Worm (Caenorhabditis elegans) whole organism, L2 larva: Measurements from ENCODE around the gene skn-1.
A peak's percentile ranks its signal among the peaks of the same experiment; 100 is the strongest.

ENCODE experiments used
- R02D3.7 ChIP-seq: fragments of 150-350 bp; optimal IDR thresholded peaks from 2 replicates; lab custom pipeline; 2014; ENCODE audit warnings: missing biosample characterization, missing genetic modification characterization
- Y55F3AM.14 ChIP-seq: fragments of 200-800 bp; sonication (Bioruptor generic); optimal IDR thresholded peaks from 2 replicates; lab custom pipeline; 2018; ENCODE audit warnings: mild to moderate bottlenecking, missing genetic modification characterization, missing compliant biosample characterization
- ZK546.5 ChIP-seq: sonication (generic microtip); optimal IDR thresholded peaks from 2 replicates; lab custom pipeline; 2017; ENCODE audit warnings: missing biosample characterization, missing genetic modification characterization
- alr-1 ChIP-seq: fragments of 150-350 bp; optimal IDR thresholded peaks from 2 replicates; lab custom pipeline; 2014; ENCODE audit warnings: missing biosample characterization, missing genetic modification characterization
- ama-1 ChIP-seq: fragments of 150-350 bp; optimal IDR thresholded peaks from 2 replicates; lab custom pipeline; 2018; ENCODE audit warnings: inconsistent platforms
- blmp-1 ChIP-seq: sonication (generic microtip); optimal IDR thresholded peaks from 2 replicates; lab custom pipeline; 2017; ENCODE audit warnings: missing genetic modification characterization, mild to moderate bottlenecking, missing compliant biosample characterization, antibody characterized with exemption, moderate library complexity; ENCODE audit not compliant: insufficient read depth
- ceh-16 ChIP-seq: fragments of 150-350 bp; optimal IDR thresholded peaks from 2 replicates; lab custom pipeline; 2014; ENCODE audit warnings: missing biosample characterization, missing genetic modification characterization
- dmd-4 ChIP-seq: sonication (generic microtip); optimal IDR thresholded peaks from 2 replicates; lab custom pipeline; 2017; ENCODE audit warnings: missing biosample characterization, missing genetic modification characterization
- egl-27 ChIP-seq: sonication (generic microtip); optimal IDR thresholded peaks from 3 replicates; lab custom pipeline; 2017; ENCODE audit warnings: missing biosample characterization, missing genetic modification reagents, missing genetic modification characterization
- elt-3 ChIP-seq: sonication (generic microtip); optimal IDR thresholded peaks from 2 replicates; lab custom pipeline; 2017; ENCODE audit warnings: missing biosample characterization, missing genetic modification characterization
- lin-11 ChIP-seq: fragments of 150-350 bp; sonication (generic microtip); optimal IDR thresholded peaks from 2 replicates; lab custom pipeline; 2014; ENCODE audit warnings: missing biosample characterization, missing genetic modification characterization, inconsistent platforms, mixed read lengths
- lin-39 ChIP-seq: fragments of 150-350 bp; optimal IDR thresholded peaks from 2 replicates; lab custom pipeline; 2014; ENCODE audit warnings: missing biosample characterization, missing genetic modification reagents, missing genetic modification characterization
- mbf-1 ChIP-seq: sonication (generic microtip); optimal IDR thresholded peaks from 2 replicates; lab custom pipeline; 2017; ENCODE audit warnings: missing biosample characterization, missing genetic modification characterization
- mdl-1 ChIP-seq, 2 experiments: fragments of 150-350 bp in 1 of 2; sonication (generic microtip) in 1 of 2; optimal IDR thresholded peaks; 2 replicates each; lab custom pipeline; 2017; ENCODE audit warnings: missing biosample characterization in 2 of 2, missing genetic modification characterization in 2 of 2
- nhr-10 ChIP-seq: sonication (generic microtip); optimal IDR thresholded peaks from 2 replicates; lab custom pipeline; 2017; ENCODE audit warnings: missing biosample characterization, missing genetic modification characterization
- nhr-11 ChIP-seq: fragments of 150-350 bp; optimal IDR thresholded peaks from 2 replicates; lab custom pipeline; 2014; ENCODE audit warnings: missing biosample characterization, missing genetic modification characterization
- nhr-12 ChIP-seq: fragments of 150-350 bp; optimal IDR thresholded peaks from 2 replicates; lab custom pipeline; 2014; ENCODE audit warnings: missing biosample characterization, missing genetic modification characterization
- nhr-129 ChIP-seq: fragments of 150-350 bp; optimal IDR thresholded peaks from 2 replicates; lab custom pipeline; 2014; ENCODE audit warnings: missing biosample characterization, missing genetic modification characterization
- nhr-21 ChIP-seq: fragments of 150-350 bp; optimal IDR thresholded peaks from 2 replicates; lab custom pipeline; 2014; ENCODE audit warnings: missing biosample characterization, missing genetic modification characterization
- nhr-23 ChIP-seq: fragments of 150-350 bp; optimal IDR thresholded peaks from 2 replicates; lab custom pipeline; 2014; ENCODE audit warnings: missing biosample characterization, missing genetic modification reagents, missing genetic modification characterization
- nhr-25 ChIP-seq: fragments of 150-350 bp; sonication (generic microtip); optimal IDR thresholded peaks from 3 replicates; lab custom pipeline; 2014; ENCODE audit warnings: missing biosample characterization, missing genetic modification characterization
- skn-1 ChIP-seq: sonication (generic microtip); optimal IDR thresholded peaks from 2 replicates; lab custom pipeline; 2017; ENCODE audit warnings: missing biosample characterization, missing genetic modification characterization
- sma-9 ChIP-seq, 2 experiments: fragments of 150-350 bp in 1 of 2; sonication (generic microtip) in 1 of 2; optimal IDR thresholded peaks; 2 replicates each; lab custom pipeline; 2014 to 2016; ENCODE audit warnings: missing genetic modification characterization in 2 of 2, mild to moderate bottlenecking in 1 of 2, missing biosample characterization in 1 of 2, missing compliant biosample characterization in 1 of 2, missing genetic modification reagents in 1 of 2, moderate library complexity in 1 of 2
- unc-39 ChIP-seq: fragments of 150-350 bp; optimal IDR thresholded peaks from 2 replicates; lab custom pipeline; 2014; ENCODE audit warnings: missing biosample characterization, missing genetic modification characterization
- unc-55 ChIP-seq: fragments of 150-350 bp; sonication (generic microtip); optimal IDR thresholded peaks from 3 replicates; lab custom pipeline; 2014; ENCODE audit warnings: missing biosample characterization, missing genetic modification reagents, missing genetic modification characterization
- ztf-1 ChIP-seq: fragments of 200-800 bp; sonication (Bioruptor generic); conservative IDR thresholded peaks from 2 replicates; pipeline ENCODE4 v1.3.6; 2022; ENCODE audit warnings: missing genetic modification characterization, missing compliant biosample characterization
- ztf-11 ChIP-seq: sonication (generic microtip); optimal IDR thresholded peaks from 2 replicates; lab custom pipeline; 2017; ENCODE audit warnings: missing biosample characterization, missing genetic modification characterization

The skn-1 gene

ce11 chrIV:5660239-5660638 lies at the start of gene skn-1:
Gene skn-1 (minus strand): TSS chrIV:5660384.
- TF ChIP-seq nhr-11 (tag; lab: Kevin White, UChicago) (no peak), unc-55 (GFP tag; lab: Kevin White, UChicago) (no peak), R02D3.7 (tag; lab: Kevin White, UChicago) (no peak), mbf-1 (tag; lab: Kevin White, UChicago) (no peak), nhr-25 (tag; lab: Kevin White, UChicago) (no peak), mdl-1 (tag; optimal IDR thresholded peaks at IDR 0.05; lab: Kevin White, UChicago) (no peak), ztf-11 (no peak), elt-3 (tag; lab: Kevin White, UChicago) (no peak), Y55F3AM.14 (GFP tag; lab: Kevin White, UChicago) (no peak), sma-9 (GFP tag; optimal IDR thresholded peaks at IDR 0.05; lab: Kevin White, UChicago) (no peak), sma-9 (tag; optimal IDR thresholded peaks at IDR 0.05; lab: Kevin White, UChicago) (no peak), blmp-1 (tag; lab: Kevin White, UChicago) (no peak), egl-27 (tag; lab: Kevin White, UChicago) (no peak), ztf-1 (GFP tag; lab: Robert Waterston, UW) (no peak), alr-1 (tag; lab: Kevin White, UChicago) (no peak), dmd-4 (tag; lab: Kevin White, UChicago) (no peak), nhr-12 (tag; lab: Kevin White, UChicago) (no peak), skn-1 (no peak), ZK546.5 (no peak)
- TF ChIP-seq, all 48 proteins: peak for 0

ce11 chrIV:5708796-5709195 lies 48.6 kb upstream of the skn-1 start, which contains the start of gene C55C3.1:
Gene C55C3.1 (plus strand): TSS chrIV:5709096.
- TF ChIP-seq ztf-11, result no peak
- no peak for TF ChIP-seq lin-39 (tag; lab: Kevin White, UChicago)
- no peak for TF ChIP-seq ztf-1 (GFP tag; lab: Robert Waterston, UW)
- no peak for TF ChIP-seq nhr-129 (tag; lab: Kevin White, UChicago)
- TF ChIP-seq nhr-23, result no peak
- no peak for TF ChIP-seq dmd-4 (tag; lab: Kevin White, UChicago)

ce11 chrIV:5706603-5707002 lies 46.4 kb upstream of the skn-1 start:
- peak; percentile 69 for TF ChIP-seq nhr-21 (tag; lab: Kevin White, UChicago)
- peak; percentile 63 for TF ChIP-seq blmp-1 (tag; lab: Kevin White, UChicago)
- no peak for TF ChIP-seq lin-39 (tag; lab: Kevin White, UChicago)
- no peak for TF ChIP-seq nhr-10 (tag; lab: Kevin White, UChicago)
- no peak for TF ChIP-seq ztf-1 (GFP tag; lab: Robert Waterston, UW)
- peak; percentile 56 for TF ChIP-seq nhr-25 (tag; lab: Kevin White, UChicago)

ce11 chrIV:5703917-5704316 lies 43.7 kb upstream of the skn-1 start:
- TF ChIP-seq blmp-1 (tag; lab: Kevin White, UChicago) (peak; percentile 88), elt-3 (tag; lab: Kevin White, UChicago) (no peak), mdl-1 (tag; optimal IDR thresholded peaks at IDR 0.05; lab: Kevin White, UChicago) (no peak)

ce11 chrIV:5703443-5703842 lies 43.3 kb upstream of the skn-1 start, which contains the start of the genes C55C3.73 and perm-5:
Gene C55C3.73 (minus strand): TSS chrIV:5703451.
Gene perm-5 (minus strand): TSS chrIV:5703468.
- TF ChIP-seq lin-11 (tag; lab: Kevin White, UChicago) (no peak), dmd-4 (tag; lab: Kevin White, UChicago) (no peak), ama-1 (no peak)

- TF ChIP-seq ZK546.5, result no peak
- peak; percentile 56 for TF ChIP-seq blmp-1 (tag; lab: Kevin White, UChicago)
- TF ChIP-seq unc-39 (tag; lab: Kevin White, UChicago), result no peak
Measured at ce11 chrIV:5701646-5702045, 41.5 kb upstream of the skn-1 start.

ce11 chrIV:5700372-5700771 lies 40.2 kb upstream of the skn-1 start:
- TF ChIP-seq ceh-16 (no peak), nhr-25 (tag; lab: Kevin White, UChicago) (peak; percentile 47), blmp-1 (tag; lab: Kevin White, UChicago) (no peak)
